Worm (Caenorhabditis elegans) whole organism, L3 larva: ENCODE data around the gene ugt-41.
A peak's percentile ranks its signal among the peaks of the same experiment; 100 is the strongest.

Source experiments
- R02D3.7 ChIP-seq: fragments of 150-350 bp; optimal IDR thresholded peaks from 2 replicates; lab custom pipeline; 2014; ENCODE audit warnings: missing biosample characterization, missing genetic modification characterization
- ZK546.5 ChIP-seq: sonication (generic microtip); optimal IDR thresholded peaks from 2 replicates; lab custom pipeline; 2017; ENCODE audit warnings: missing biosample characterization, missing genetic modification characterization
- aly-2 ChIP-seq: fragments of 150-350 bp; optimal IDR thresholded peaks from 2 replicates; lab custom pipeline; 2014; ENCODE audit warnings: missing biosample characterization, missing genetic modification characterization
- ama-1 ChIP-seq: fragments of 150-350 bp; optimal IDR thresholded peaks from 2 replicates; lab custom pipeline; 2018
- ceh-16 ChIP-seq: sonication (generic microtip); optimal IDR thresholded peaks from 2 replicates; lab custom pipeline; 2017; ENCODE audit warnings: missing biosample characterization, missing genetic modification characterization
- ceh-28 ChIP-seq: fragments of 150-350 bp; optimal IDR thresholded peaks from 2 replicates; lab custom pipeline; 2014; ENCODE audit warnings: missing biosample characterization, missing genetic modification reagents, missing genetic modification characterization
- ceh-82 ChIP-seq: fragments of 150-350 bp; optimal IDR thresholded peaks from 2 replicates; lab custom pipeline; 2014; ENCODE audit warnings: missing biosample characterization, missing genetic modification characterization
- ceh-9 ChIP-seq: sonication (generic microtip); optimal IDR thresholded peaks from 2 replicates; lab custom pipeline; 2018; ENCODE audit warnings: missing biosample characterization, missing genetic modification characterization
- egl-27 ChIP-seq: sonication (generic microtip); optimal IDR thresholded peaks from 4 replicates; lab custom pipeline; 2017; ENCODE audit warnings: missing biosample characterization, missing genetic modification reagents, missing genetic modification characterization
- egl-5 ChIP-seq: fragments of 150-350 bp; optimal IDR thresholded peaks from 2 replicates; lab custom pipeline; 2017; ENCODE audit warnings: missing biosample characterization, missing genetic modification reagents, missing genetic modification characterization, inconsistent platforms
- elt-1 ChIP-seq: fragments of 150-350 bp; optimal IDR thresholded peaks from 2 replicates; lab custom pipeline; 2014; ENCODE audit warnings: missing biosample characterization, missing genetic modification characterization
- elt-2 ChIP-seq: sonication (generic microtip); optimal IDR thresholded peaks from 2 replicates; lab custom pipeline; 2016; ENCODE audit warnings: missing genetic modification reagents, mild to moderate bottlenecking, missing genetic modification characterization, missing compliant biosample characterization
- elt-3 ChIP-seq, 3 experiments: fragments of 150-350 bp in 1 of 3; sonication (generic microtip) in 2 of 3; optimal IDR thresholded peaks; 2 replicates in 2 of 3; 4 replicates in 1 of 3; lab custom pipeline; 2014 to 2017; ENCODE audit warnings: missing biosample characterization in 3 of 3, missing genetic modification characterization in 3 of 3
- eor-1 ChIP-seq, 2 experiments: fragments of 150-350 bp; optimal IDR thresholded peaks; 2 replicates each; lab custom pipeline; 2014 to 2018; ENCODE audit warnings: missing biosample characterization in 2 of 2, missing genetic modification characterization in 2 of 2
- fkh-10 ChIP-seq: sonication (generic microtip); optimal IDR thresholded peaks from 2 replicates; lab custom pipeline; 2017; ENCODE audit warnings: missing biosample characterization, missing genetic modification reagents, missing genetic modification characterization
- fkh-2 ChIP-seq: fragments of 150-350 bp; optimal IDR thresholded peaks from 2 replicates; lab custom pipeline; 2014; ENCODE audit warnings: missing biosample characterization, missing genetic modification reagents, missing genetic modification characterization
- fos-1 ChIP-seq: fragments of 150-350 bp; optimal IDR thresholded peaks from 2 replicates; lab custom pipeline; 2014; ENCODE audit warnings: missing biosample characterization, missing genetic modification characterization
- hmg-11 ChIP-seq: sonication (generic microtip); optimal IDR thresholded peaks from 2 replicates; lab custom pipeline; 2016; ENCODE audit warnings: missing genetic modification characterization, missing compliant biosample characterization
- jun-1 ChIP-seq: fragments of 150-350 bp; optimal IDR thresholded peaks from 2 replicates; lab custom pipeline; 2014; ENCODE audit warnings: missing biosample characterization, missing genetic modification reagents, missing genetic modification characterization
- lin-15B ChIP-seq: fragments of 150-350 bp; optimal IDR thresholded peaks from 2 replicates; lab custom pipeline; 2014; ENCODE audit warnings: missing biosample characterization, missing genetic modification characterization
- lin-39 ChIP-seq: fragments of 150-350 bp; optimal IDR thresholded peaks from 2 replicates; lab custom pipeline; 2018; ENCODE audit warnings: missing biosample characterization, missing genetic modification reagents, missing genetic modification characterization
- lsy-12 ChIP-seq: sonication (generic microtip); optimal IDR thresholded peaks from 2 replicates; lab custom pipeline; 2016; ENCODE audit warnings: mild to moderate bottlenecking, missing genetic modification characterization, missing compliant biosample characterization
- mdl-1 ChIP-seq: fragments of 150-350 bp; optimal IDR thresholded peaks from 2 replicates; lab custom pipeline; 2014; ENCODE audit warnings: missing biosample characterization, missing genetic modification characterization
- nfya-1 ChIP-seq: sonication (generic microtip); optimal IDR thresholded peaks from 2 replicates; lab custom pipeline; 2017; ENCODE audit warnings: missing genetic modification characterization, mild to moderate bottlenecking, missing compliant biosample characterization, antibody characterized with exemption, moderate library complexity; ENCODE audit not compliant: insufficient read depth
- nhr-11 ChIP-seq: fragments of 150-350 bp; optimal IDR thresholded peaks from 2 replicates; lab custom pipeline; 2014; ENCODE audit warnings: missing biosample characterization, missing genetic modification characterization
- nhr-12 ChIP-seq: fragments of 150-350 bp; optimal IDR thresholded peaks from 2 replicates; lab custom pipeline; 2014; ENCODE audit warnings: missing biosample characterization, missing genetic modification characterization
- nhr-23 ChIP-seq: fragments of 150-350 bp; optimal IDR thresholded peaks from 2 replicates; lab custom pipeline; 2014; ENCODE audit warnings: missing biosample characterization, missing genetic modification reagents, missing genetic modification characterization
- nhr-237 ChIP-seq: fragments of 150-350 bp; optimal IDR thresholded peaks from 2 replicates; lab custom pipeline; 2014; ENCODE audit warnings: missing biosample characterization, missing genetic modification characterization
- nhr-25 ChIP-seq: sonication (generic microtip); optimal IDR thresholded peaks from 2 replicates; lab custom pipeline; 2017; ENCODE audit warnings: missing biosample characterization, missing genetic modification characterization
- nhr-28 ChIP-seq: fragments of 150-350 bp; optimal IDR thresholded peaks from 2 replicates; lab custom pipeline; 2014; ENCODE audit warnings: missing biosample characterization, missing genetic modification characterization
- nhr-43 ChIP-seq: sonication (generic microtip); optimal IDR thresholded peaks from 2 replicates; lab custom pipeline; 2016; ENCODE audit warnings: mild to moderate bottlenecking, missing genetic modification characterization, missing compliant biosample characterization; ENCODE audit not compliant: poor library complexity, severe bottlenecking
- nhr-67 ChIP-seq: fragments of 150-350 bp; optimal IDR thresholded peaks from 2 replicates; lab custom pipeline; 2014; ENCODE audit warnings: missing biosample characterization, missing genetic modification characterization
- nhr-76 ChIP-seq: fragments of 150-350 bp; sonication (generic microtip); optimal IDR thresholded peaks from 5 replicates; lab custom pipeline; 2014; ENCODE audit warnings: missing biosample characterization, missing genetic modification characterization
- nhr-77 ChIP-seq: fragments of 150-350 bp; optimal IDR thresholded peaks from 2 replicates; lab custom pipeline; 2014; ENCODE audit warnings: missing biosample characterization, missing genetic modification characterization
- pha-4 ChIP-seq: fragments of 150-350 bp; optimal IDR thresholded peaks from 2 replicates; lab custom pipeline; 2014; ENCODE audit warnings: missing biosample characterization, missing genetic modification reagents, missing genetic modification characterization
- pqm-1 ChIP-seq: fragments of 150-350 bp; optimal IDR thresholded peaks from 2 replicates; lab custom pipeline; 2017; ENCODE audit warnings: missing biosample characterization, missing genetic modification characterization, inconsistent platforms
- sea-2 ChIP-seq: fragments of 150-350 bp; sonication (generic microtip); optimal IDR thresholded peaks from 4 replicates; lab custom pipeline; 2014; ENCODE audit warnings: missing biosample characterization, missing genetic modification reagents, missing genetic modification characterization
- skn-1 ChIP-seq: fragments of 150-350 bp; optimal IDR thresholded peaks from 2 replicates; lab custom pipeline; 2014; ENCODE audit warnings: missing biosample characterization, missing genetic modification characterization
- snpc-4 ChIP-seq: fragments of 150-350 bp; optimal IDR thresholded peaks from 2 replicates; lab custom pipeline; 2014; ENCODE audit warnings: missing biosample characterization, missing genetic modification characterization
- tbx-2 ChIP-seq: sonication (generic microtip); optimal IDR thresholded peaks from 2 replicates; lab custom pipeline; 2016; ENCODE audit warnings: mild to moderate bottlenecking, missing genetic modification characterization, missing compliant biosample characterization
- unc-39 ChIP-seq: sonication (generic microtip); optimal IDR thresholded peaks from 4 replicates; lab custom pipeline; 2017; ENCODE audit warnings: missing biosample characterization, missing genetic modification characterization
- zag-1 ChIP-seq: fragments of 150-350 bp; optimal IDR thresholded peaks from 2 replicates; lab custom pipeline; 2014; ENCODE audit warnings: missing biosample characterization, missing genetic modification characterization
- ztf-11 ChIP-seq: fragments of 150-350 bp; optimal IDR thresholded peaks from 2 replicates; lab custom pipeline; 2014; ENCODE audit warnings: missing biosample characterization, missing genetic modification characterization
- ztf-4 ChIP-seq: fragments of 150-350 bp; optimal IDR thresholded peaks from 2 replicates; lab custom pipeline; 2014; ENCODE audit warnings: missing biosample characterization, missing genetic modification characterization

ugt-41 gene

ce11 chrV:7198403-7198802 lies 35.0 kb upstream of the ugt-41 start:
- TF ChIP-seq elt-2 (tag; lab: Kevin White, UChicago), result peak; percentile 85
- TF ChIP-seq nhr-23 (tag; lab: Kevin White, UChicago), result peak; percentile 5
- TF ChIP-seq ZK546.5 (tag; lab: Kevin White, UChicago), result no peak
- TF ChIP-seq ztf-4 (tag; lab: Kevin White, UChicago), result no peak
- TF ChIP-seq jun-1 (tag; lab: Kevin White, UChicago), result peak; percentile 24
- TF ChIP-seq ama-1 (lab: Kevin White, UChicago), result peak; percentile 91
- peak; percentile 18 for TF ChIP-seq skn-1 (tag; lab: Kevin White, UChicago)
- TF ChIP-seq pqm-1 (tag; lab: Kevin White, UChicago), result peak; percentile 58
- TF ChIP-seq nhr-43 (tag; lab: Kevin White, UChicago), result peak; percentile 19
- TF ChIP-seq aly-2, result peak; percentile 4
- TF ChIP-seq pha-4 (tag; lab: Kevin White, UChicago), result peak; percentile 52
- no peak for TF ChIP-seq tbx-2 (tag; lab: Kevin White, UChicago)
- no peak for TF ChIP-seq mdl-1 (tag; lab: Kevin White, UChicago)

- TF ChIP-seq jun-1 (tag; lab: Kevin White, UChicago), result no peak
- no peak for TF ChIP-seq lin-15B
- TF ChIP-seq pqm-1 (tag; lab: Kevin White, UChicago), result no peak
- TF ChIP-seq nhr-43 (tag; lab: Kevin White, UChicago), result no peak
- TF ChIP-seq sea-2 (GFP tag; lab: Kevin White, UChicago), result no peak
- TF ChIP-seq ztf-4 (tag; lab: Kevin White, UChicago), result no peak
- no peak for TF ChIP-seq zag-1 (tag; lab: Kevin White, UChicago)
- no peak for TF ChIP-seq nhr-77 (tag; lab: Kevin White, UChicago)
- no peak for TF ChIP-seq ceh-82 (tag; lab: Kevin White, UChicago)
- no peak for TF ChIP-seq skn-1 (tag; lab: Kevin White, UChicago)
- no peak for TF ChIP-seq nhr-76 (tag; lab: Kevin White, UChicago)
- TF ChIP-seq nhr-67 (tag; lab: Kevin White, UChicago), result no peak
- TF ChIP-seq unc-39, result no peak
- no peak for TF ChIP-seq ceh-9 (tag; lab: Kevin White, UChicago)
- no peak for TF ChIP-seq nfya-1 (tag; lab: Kevin White, UChicago)
- no peak for TF ChIP-seq nhr-28
- no peak for TF ChIP-seq fkh-10 (GFP tag; lab: Kevin White, UChicago)
- TF ChIP-seq, all 47 proteins: peak for 0
These were observed 33.6 kb upstream of the ugt-41 start for ce11 chrV:7197036-7197435.

ce11 chrV:7196498-7196966 lies 33.1 kb upstream of the ugt-41 start, which contains the start of gene F09G2.2:
Gene F09G2.2 (plus strand): TSS chrV:7196916.
- TF ChIP-seq nfya-1 (tag; lab: Kevin White, UChicago), result peak; percentile 95
- TF ChIP-seq nhr-28, result no peak
- no peak for TF ChIP-seq nhr-237 (tag; lab: Kevin White, UChicago)
- peak; percentile 86 for TF ChIP-seq nhr-43 (tag; lab: Kevin White, UChicago)
- peak; percentile 94 for TF ChIP-seq jun-1 (tag; lab: Kevin White, UChicago)
- peak; percentile 89 for TF ChIP-seq pha-4 (tag; lab: Kevin White, UChicago)
- TF ChIP-seq elt-1, result peak; percentile 59
- TF ChIP-seq nhr-77 (tag; lab: Kevin White, UChicago), result no peak
- no peak for TF ChIP-seq nhr-12 (tag; lab: Kevin White, UChicago)
- peak; percentile 2 for TF ChIP-seq ceh-82 (tag; lab: Kevin White, UChicago)
- TF ChIP-seq elt-2 (tag; lab: Kevin White, UChicago), result peak; percentile 89
- TF ChIP-seq mdl-1 (tag; lab: Kevin White, UChicago), result no peak
- no peak for TF ChIP-seq fkh-2 (tag; lab: Kevin White, UChicago)
- peak; percentile 75 for TF ChIP-seq pqm-1 (tag; lab: Kevin White, UChicago)
- no peak for TF ChIP-seq unc-39
- peak; percentile 67 for TF ChIP-seq lsy-12 (tag; lab: Kevin White, UChicago)
- no peak for TF ChIP-seq nhr-11
- peak; percentile 78 for TF ChIP-seq ama-1 (lab: Kevin White, UChicago)
- TF ChIP-seq lin-39 (tag; lab: Kevin White, UChicago), result peak; percentile 97
- TF ChIP-seq ztf-4 (tag; lab: Kevin White, UChicago), result peak; percentile 32
- peak; percentile 16 for TF ChIP-seq ZK546.5 (tag; lab: Kevin White, UChicago)
- peak; percentile 82 for TF ChIP-seq hmg-11 (tag; lab: Kevin White, UChicago)
- peak; percentile 82 for TF ChIP-seq snpc-4 (tag; lab: Kevin White, UChicago)
- peak; percentile 90 for TF ChIP-seq skn-1 (tag; lab: Kevin White, UChicago)
- TF ChIP-seq eor-1 (tag; optimal IDR thresholded peaks at IDR 0.05; lab: Kevin White, UChicago), result no peak
- peak; percentile 96 for TF ChIP-seq nhr-23 (tag; lab: Kevin White, UChicago)
- peak; percentile 45 for TF ChIP-seq tbx-2 (tag; lab: Kevin White, UChicago)
- no peak for TF ChIP-seq elt-3 (tag; optimal IDR thresholded peaks at IDR 0.05; lab: Kevin White, UChicago)
- peak; percentile 71 for TF ChIP-seq R02D3.7 (tag; lab: Kevin White, UChicago)
- no peak for TF ChIP-seq fos-1 (tag; lab: Kevin White, UChicago)
- TF ChIP-seq ztf-11 (tag; lab: Kevin White, UChicago), result no peak
- peak; percentile 8 for TF ChIP-seq fkh-10 (GFP tag; lab: Kevin White, UChicago)
- peak; percentile 64 for TF ChIP-seq ceh-28 (tag; lab: Kevin White, UChicago)
- TF ChIP-seq egl-27 (tag; lab: Kevin White, UChicago), result peak; percentile 46
- peak; percentile 92 for TF ChIP-seq lin-15B
- TF ChIP-seq zag-1 (tag; lab: Kevin White, UChicago), result no peak
- TF ChIP-seq nhr-25, result peak; percentile 96
- no peak for TF ChIP-seq ceh-16 (tag; lab: Kevin White, UChicago)
- no peak for TF ChIP-seq nhr-76 (tag; lab: Kevin White, UChicago)
- peak; percentile 87 for TF ChIP-seq egl-5 (tag; lab: Kevin White, UChicago)
